Fruit fly (Drosophila melanogaster): ENCODE measurements around the gene Ppm1.

DNA sequence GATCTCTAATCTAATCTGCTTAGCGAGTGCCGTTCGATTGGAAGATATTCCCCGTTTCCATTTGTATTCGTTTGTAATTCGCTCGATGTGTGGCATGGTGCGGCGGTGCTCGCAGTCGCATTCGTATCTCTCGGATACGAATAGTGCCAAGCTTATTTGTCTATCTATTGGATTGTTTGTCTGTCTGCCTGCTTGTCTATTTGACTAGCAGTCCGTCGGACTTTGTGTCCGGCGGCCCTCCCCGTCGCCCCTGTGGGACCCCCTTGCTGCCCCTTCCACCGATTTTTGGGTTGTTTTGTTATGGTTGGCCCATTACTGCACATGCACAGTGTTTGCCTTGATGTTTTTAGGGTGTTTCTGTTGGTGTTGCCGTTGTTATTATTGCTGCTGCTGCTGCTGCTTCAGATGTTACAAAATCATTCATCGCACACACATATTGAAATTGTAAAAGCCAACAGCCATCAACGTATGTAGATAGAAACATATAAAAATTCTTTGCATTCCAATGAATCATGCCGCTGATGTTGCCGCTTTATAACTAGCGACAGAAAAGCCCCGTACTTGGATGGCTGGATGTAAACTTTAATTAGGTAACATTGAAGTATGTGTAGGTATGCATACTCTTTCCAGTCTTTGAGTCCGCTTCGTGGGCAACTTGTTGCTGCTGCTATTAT lies 33.8 kb downstream of the Ppm1 start:
- TF ChIP-seq ey (GFP tag; optimal IDR thresholded peaks at IDR 0.05) (no peak), Dif (GFP tag; optimal IDR thresholded peaks at IDR 0.05; ENCODE audit: partially characterized antibody) (no peak), Rel (GFP tag; optimal IDR thresholded peaks at IDR 0.05) (no peak), Rel (tag; optimal IDR thresholded peaks at IDR 0.05) (no peak), woc (GFP tag; optimal IDR thresholded peaks at IDR 0.05) (no peak), sv (GFP tag; optimal IDR thresholded peaks at IDR 0.05) (no peak), CrebA (GFP tag; optimal IDR thresholded peaks at IDR 0.05; ENCODE audit: borderline replicate concordance) (no peak)

Measured in whole organism, wandering third instar larva.